Worm (Caenorhabditis elegans) whole organism, mixed stage, embryonic: ENCODE results near the gene srh-247.

Experiments
- blmp-1 ChIP-seq: fragments of 150-350 bp; optimal IDR thresholded peaks from 2 replicates; lab custom pipeline; 2014; ENCODE audit warnings: missing biosample characterization, missing genetic modification characterization
- ces-1 ChIP-seq: fragments of 150-350 bp; optimal IDR thresholded peaks from 2 replicates; lab custom pipeline; 2014; ENCODE audit warnings: missing biosample characterization, missing genetic modification reagents, missing genetic modification characterization
- elt-3 ChIP-seq: fragments of 150-350 bp; optimal IDR thresholded peaks from 2 replicates; lab custom pipeline; 2014; ENCODE audit warnings: missing biosample characterization, missing genetic modification characterization
- flh-1 ChIP-seq: fragments of 200-800 bp; sonication (Bioruptor generic); optimal IDR thresholded peaks from 2 replicates; lab custom pipeline; 2018; ENCODE audit warnings: mild to moderate bottlenecking, missing genetic modification characterization, moderate library complexity, missing compliant biosample characterization
- lsy-2 ChIP-seq: fragments of 150-350 bp; optimal IDR thresholded peaks from 2 replicates; lab custom pipeline; 2014; ENCODE audit warnings: missing biosample characterization, missing genetic modification characterization
- nhr-12 ChIP-seq: fragments of 150-350 bp; optimal IDR thresholded peaks from 2 replicates; lab custom pipeline; 2014; ENCODE audit warnings: missing biosample characterization, missing genetic modification characterization
- nhr-76 ChIP-seq: sonication (generic microtip); optimal IDR thresholded peaks from 2 replicates; lab custom pipeline; 2017; ENCODE audit warnings: missing biosample characterization, missing genetic modification characterization
- pha-4 ChIP-seq: fragments of 150-350 bp; optimal IDR thresholded peaks from 2 replicates; lab custom pipeline; 2018; ENCODE audit warnings: missing biosample characterization, missing genetic modification reagents, missing genetic modification characterization
- snpc-4 ChIP-seq: fragments of 150-350 bp; optimal IDR thresholded peaks from 2 replicates; lab custom pipeline; 2014; ENCODE audit warnings: missing biosample characterization, missing genetic modification characterization
- sptf-1 ChIP-seq: sonication (generic microtip); optimal IDR thresholded peaks from 2 replicates; lab custom pipeline; 2017; ENCODE audit warnings: mild to moderate bottlenecking, missing genetic modification characterization, moderate library complexity, missing compliant biosample characterization
- unc-39 ChIP-seq: fragments of 150-350 bp; optimal IDR thresholded peaks from 2 replicates; lab custom pipeline; 2014; ENCODE audit warnings: missing biosample characterization, missing genetic modification characterization
- unc-62 ChIP-seq: fragments of 150-350 bp; optimal IDR thresholded peaks from 2 replicates; lab custom pipeline; 2014; ENCODE audit warnings: missing biosample characterization, missing genetic modification reagents, missing genetic modification characterization

- no peak for TF ChIP-seq unc-39 (tag; lab: Kevin White, UChicago)
- TF ChIP-seq ces-1 = no peak
- no peak for TF ChIP-seq nhr-12 (tag; lab: Kevin White, UChicago)
- no peak for TF ChIP-seq sptf-1
- no peak for TF ChIP-seq blmp-1
- TF ChIP-seq lsy-2 (tag; lab: Kevin White, UChicago) = no peak
- TF ChIP-seq flh-1 (GFP tag; lab: Kevin White, UChicago) = no peak
- no peak for TF ChIP-seq snpc-4 (tag; lab: Kevin White, UChicago)
- TF ChIP-seq pha-4 (tag; lab: Kevin White, UChicago) = no peak
- TF ChIP-seq nhr-76 (tag; lab: Kevin White, UChicago) = no peak
- no peak for TF ChIP-seq unc-62
- no peak for TF ChIP-seq elt-3 (tag; lab: Kevin White, UChicago)
Measured at ce11 chrV:2891927-2892326, 42.0 kb downstream of the srh-247 start, which contains the start of gene F37B4.15.
